Fruit fly (Drosophila melanogaster) whole organism, embryonic: ENCODE measurements around the gene Cpr78Cb.

Source experiments
- Adf1 ChIP-seq: fragments of 200-800 bp; sonication (Bioruptor generic); IDR thresholded peaks from 2 replicates; pipeline ENCODE4 v1.3.6; 2022; ENCODE audit warnings: missing biosample characterization, missing genetic modification characterization
- Antp ChIP-seq: fragments of 200-800 bp; sonication (Bioruptor generic); optimal IDR thresholded peaks from 3 replicates; lab custom pipeline; 2016; ENCODE audit warnings: missing biosample characterization, missing genetic modification characterization
- Awh ChIP-seq: fragments of 200-800 bp; sonication (Bioruptor generic); IDR thresholded peaks from 2 replicates; pipeline ENCODE4, ENCODE4 v1.3.6; 2022; ENCODE audit warnings: missing biosample characterization, missing genetic modification characterization
- B-H2 ChIP-seq: fragments of 200-800 bp; sonication (Bioruptor generic); optimal IDR thresholded peaks from 2 replicates; lab custom pipeline; 2018; ENCODE audit warnings: missing biosample characterization, mild to moderate bottlenecking, missing genetic modification characterization
- Bteb2 ChIP-seq: fragments of 200-800 bp; sonication (Bioruptor generic); optimal IDR thresholded peaks from 2 replicates; lab custom pipeline; 2016; ENCODE audit warnings: missing biosample characterization, missing genetic modification characterization
- CG10321 ChIP-seq: fragments of 200-800 bp; sonication (Bioruptor generic); IDR thresholded peaks from 2 replicates; pipeline ENCODE4 v1.3.6; 2022; ENCODE audit warnings: missing biosample characterization, missing genetic modification characterization
- CG10979 ChIP-seq: fragments of 200-800 bp; sonication (Bioruptor generic); optimal IDR thresholded peaks from 2 replicates; lab custom pipeline; 2018; ENCODE audit warnings: missing biosample characterization, mild to moderate bottlenecking, missing genetic modification characterization, moderate library complexity
- CG11695 ChIP-seq: fragments of 200-800 bp; sonication (Bioruptor generic); IDR thresholded peaks from 3 replicates; pipeline ENCODE4 v1.3.6; 2022; ENCODE audit warnings: missing biosample characterization, missing genetic modification characterization
- CG14965 ChIP-seq: fragments of 200-800 bp; sonication (Bioruptor generic); optimal IDR thresholded peaks from 2 replicates; lab custom pipeline; 2016; ENCODE audit warnings: missing biosample characterization, missing genetic modification characterization, borderline replicate concordance
- CG15696 ChIP-seq: fragments of 200-800 bp; sonication (Bioruptor generic); optimal IDR thresholded peaks from 2 replicates; lab custom pipeline; 2019; ENCODE audit warnings: missing biosample characterization, mild to moderate bottlenecking, missing genetic modification characterization, moderate library complexity
- CG16779 ChIP-seq: fragments of 200-800 bp; sonication (Bioruptor generic); IDR thresholded peaks from 2 replicates; pipeline ENCODE4 v1.3.6; 2022; ENCODE audit warnings: missing biosample characterization, missing genetic modification characterization
- CG17361 ChIP-seq: fragments of 200-800 bp; sonication (Bioruptor generic); IDR thresholded peaks from 3 replicates; pipeline ENCODE4 v1.3.6; 2022; ENCODE audit warnings: missing biosample characterization, missing genetic modification characterization
- CG17912 ChIP-seq: fragments of 200-800 bp; sonication (Bioruptor generic); optimal IDR thresholded peaks from 2 replicates; lab custom pipeline; 2018; ENCODE audit warnings: missing biosample characterization, mild to moderate bottlenecking, missing genetic modification characterization
- CG18764 ChIP-seq: fragments of 200-800 bp; sonication (Bioruptor generic); optimal IDR thresholded peaks from 3 replicates; lab custom pipeline; 2016; ENCODE audit warnings: missing biosample characterization, missing genetic modification characterization
- CG2129 ChIP-seq: fragments of 200-800 bp; sonication (Bioruptor generic); IDR thresholded peaks from 2 replicates; pipeline ENCODE4 v1.3.6; 2022; ENCODE audit warnings: missing biosample characterization, missing genetic modification characterization; ENCODE audit not compliant: partially characterized antibody
- CG2199 ChIP-seq: fragments of 200-800 bp; sonication (Bioruptor generic); IDR thresholded peaks from 3 replicates; pipeline ENCODE4 v1.3.6; 2022; ENCODE audit warnings: missing biosample characterization, missing genetic modification characterization
- CG2712 ChIP-seq: fragments of 200-800 bp; optimal IDR thresholded peaks from 3 replicates; lab custom pipeline; 2019; ENCODE audit warnings: missing biosample characterization, mild to moderate bottlenecking, missing genetic modification characterization, moderate library complexity
- CG30431 ChIP-seq: fragments of 200-800 bp; sonication (Bioruptor generic); optimal IDR thresholded peaks from 2 replicates; lab custom pipeline; 2017; ENCODE audit warnings: missing biosample characterization, missing genetic modification characterization
- CG4328 ChIP-seq: fragments of 200-800 bp; sonication (Bioruptor generic); optimal IDR thresholded peaks from 3 replicates; lab custom pipeline; 2017; ENCODE audit warnings: missing biosample characterization, missing genetic modification reagents, missing genetic modification characterization
- CG7987 ChIP-seq: fragments of 200-800 bp; sonication (Bioruptor generic); optimal IDR thresholded peaks from 2 replicates; lab custom pipeline; 2018; ENCODE audit warnings: missing biosample characterization, mild to moderate bottlenecking, missing genetic modification characterization, moderate library complexity
- CG8478 ChIP-seq: fragments of >200 bp; optimal IDR thresholded peaks from 2 replicates; lab custom pipeline; 2018
- D19A ChIP-seq: fragments of 200-800 bp; optimal IDR thresholded peaks from 3 replicates; lab custom pipeline; 2019; ENCODE audit warnings: missing biosample characterization, mild to moderate bottlenecking, missing genetic modification characterization, moderate library complexity
- D19B ChIP-seq: fragments of 200-800 bp; sonication (Bioruptor generic); optimal IDR thresholded peaks from 2 replicates; lab custom pipeline; 2017; ENCODE audit warnings: missing biosample characterization, mild to moderate bottlenecking, missing genetic modification characterization
- HLHmδ ChIP-seq: fragments of 200-800 bp; sonication (Bioruptor generic); optimal IDR thresholded peaks from 2 replicates; lab custom pipeline; 2018; ENCODE audit warnings: missing biosample characterization, mild to moderate bottlenecking, missing genetic modification characterization, moderate library complexity
- HmgZ ChIP-seq: fragments of 200-800 bp; sonication (Bioruptor generic); optimal IDR thresholded peaks from 2 replicates; lab custom pipeline; 2018; ENCODE audit warnings: missing biosample characterization, mild to moderate bottlenecking, missing genetic modification characterization
- Hr39 ChIP-seq: fragments of >200 bp; optimal IDR thresholded peaks from 2 replicates; lab custom pipeline; 2017
- NC2β ChIP-seq: fragments of 200-800 bp; sonication (Bioruptor generic); optimal IDR thresholded peaks from 2 replicates; lab custom pipeline; 2016; ENCODE audit warnings: missing biosample characterization, missing genetic modification characterization
- NfI ChIP-seq: fragments of 200-800 bp; sonication (Bioruptor generic); optimal IDR thresholded peaks from 3 replicates; lab custom pipeline; 2018; ENCODE audit warnings: missing biosample characterization, mild to moderate bottlenecking, missing genetic modification characterization, moderate library complexity
- Sry-β ChIP-seq: fragments of 200-800 bp; sonication (Bioruptor generic); optimal IDR thresholded peaks from 2 replicates; lab custom pipeline; 2018; ENCODE audit warnings: missing biosample characterization, mild to moderate bottlenecking, missing genetic modification characterization, moderate library complexity
- chinmo ChIP-seq: fragments of 200-800 bp; sonication (Bioruptor generic); IDR thresholded peaks from 4 replicates; pipeline ENCODE4 v1.3.6; 2022; ENCODE audit warnings: missing biosample characterization, missing genetic modification characterization; ENCODE audit not compliant: partially characterized antibody
- croc ChIP-seq: fragments of 200-800 bp; sonication (Bioruptor generic); conservative IDR thresholded peaks from 3 replicates; pipeline ENCODE4 v1.3.6; 2022; ENCODE audit warnings: missing biosample characterization, missing genetic modification characterization
- cwo ChIP-seq: fragments of 200-800 bp; sonication (Bioruptor generic); optimal IDR thresholded peaks from 3 replicates; lab custom pipeline; 2017; ENCODE audit warnings: missing biosample characterization, missing genetic modification characterization, mild to moderate bottlenecking, moderate library complexity, missing genetic modification reagents
- eve ChIP-seq, 2 experiments: fragments of >200 bp; optimal IDR thresholded peaks; 2 replicates each; lab custom pipeline; 2017; ENCODE audit warnings: missing biosample characterization in 2 of 2, missing genetic modification characterization in 2 of 2
- gem ChIP-seq: fragments of 200-800 bp; sonication (Bioruptor generic); optimal IDR thresholded peaks from 2 replicates; lab custom pipeline; 2019; ENCODE audit warnings: missing biosample characterization, mild to moderate bottlenecking, missing genetic modification characterization, moderate library complexity
- gsb ChIP-seq: fragments of 200-800 bp; sonication (Bioruptor generic); IDR thresholded peaks from 2 replicates; pipeline ENCODE4 v1.3.6; 2022; ENCODE audit warnings: missing biosample characterization, missing genetic modification characterization
- ham ChIP-seq: fragments of 200-800 bp; sonication (Bioruptor generic); IDR thresholded peaks from 2 replicates; pipeline ENCODE4 v1.3.6; 2022; ENCODE audit warnings: missing biosample characterization, missing genetic modification characterization
- jigr1 ChIP-seq: fragments of 200-800 bp; sonication (Bioruptor generic); IDR thresholded peaks from 3 replicates; pipeline ENCODE4 v1.3.6; 2022; ENCODE audit warnings: missing biosample characterization, missing genetic modification characterization
- lov ChIP-seq, 2 experiments: fragments of 200-800 bp in 1 of 2; fragments of >200 bp in 1 of 2; sonication (Bioruptor generic) in 1 of 2; IDR thresholded peaks in 1 of 2; optimal IDR thresholded peaks in 1 of 2; 2 replicates in 1 of 2; 3 replicates in 1 of 2; pipeline versions ENCODE4 v1.3.6 to Lab custom; 2017 to 2022; ENCODE audit warnings: missing biosample characterization in 1 of 2, missing genetic modification characterization in 1 of 2
- onecut ChIP-seq: fragments of 200-800 bp; sonication (Bioruptor generic); IDR thresholded peaks from 2 replicates; pipeline ENCODE4 v1.3.6; 2022; ENCODE audit warnings: missing biosample characterization, missing genetic modification characterization
- otp ChIP-seq: fragments of 200-800 bp; sonication (Bioruptor generic); IDR thresholded peaks from 3 replicates; pipeline ENCODE4, ENCODE4 v1.3.6; 2022; ENCODE audit warnings: missing biosample characterization, missing genetic modification characterization
- pfk ChIP-seq: fragments of 200-800 bp; sonication (Bioruptor generic); optimal IDR thresholded peaks from 2 replicates; lab custom pipeline; 2018; ENCODE audit warnings: missing biosample characterization, mild to moderate bottlenecking, missing genetic modification characterization, moderate library complexity
- prd ChIP-seq, 3 experiments: fragments of >200 bp in 2 of 3; fragments of 200-800 bp in 1 of 3; sonication (Bioruptor generic) in 1 of 3; optimal IDR thresholded peaks in 2 of 3; IDR thresholded peaks in 1 of 3; 2 replicates in 2 of 3; 3 replicates in 1 of 3; pipeline versions ENCODE4 v1.3.6 to Lab custom; 2017 to 2022; ENCODE audit warnings: missing biosample characterization in 1 of 3, missing genetic modification characterization in 1 of 3
- pzg ChIP-seq: fragments of 200-800 bp; sonication (Bioruptor generic); optimal IDR thresholded peaks from 3 replicates; lab custom pipeline; 2018; ENCODE audit warnings: missing biosample characterization, mild to moderate bottlenecking, missing genetic modification characterization, moderate library complexity
- sima ChIP-seq: fragments of 200-800 bp; sonication (Bioruptor generic); optimal IDR thresholded peaks from 2 replicates; lab custom pipeline; 2016; ENCODE audit warnings: missing biosample characterization, missing genetic modification characterization
- slp2 ChIP-seq: fragments of 200-800 bp; sonication (Bioruptor generic); optimal IDR thresholded peaks from 2 replicates; lab custom pipeline; 2016; ENCODE audit warnings: missing biosample characterization, missing genetic modification characterization
- sob ChIP-seq: fragments of 200-800 bp; sonication (Bioruptor generic); IDR thresholded peaks from 2 replicates; pipeline ENCODE4 v1.3.6; 2022; ENCODE audit warnings: missing biosample characterization, missing genetic modification characterization
- tap ChIP-seq: fragments of 200-800 bp; optimal IDR thresholded peaks from 3 replicates; lab custom pipeline; 2019; ENCODE audit warnings: missing biosample characterization, mild to moderate bottlenecking, missing genetic modification characterization, moderate library complexity
- tup ChIP-seq: fragments of 200-800 bp; sonication (Bioruptor generic); optimal IDR thresholded peaks from 2 replicates; lab custom pipeline; 2016; ENCODE audit warnings: missing biosample characterization, mild to moderate bottlenecking, missing genetic modification characterization, moderate library complexity
- wek ChIP-seq: fragments of 200-800 bp; sonication (Bioruptor generic); optimal IDR thresholded peaks from 3 replicates; lab custom pipeline; 2018; ENCODE audit warnings: missing biosample characterization, mild to moderate bottlenecking, missing genetic modification characterization, moderate library complexity
- yki ChIP-seq: fragments of >200 bp; optimal IDR thresholded peaks from 3 replicates; lab custom pipeline; 2018

Cpr78Cb gene

DNA sequence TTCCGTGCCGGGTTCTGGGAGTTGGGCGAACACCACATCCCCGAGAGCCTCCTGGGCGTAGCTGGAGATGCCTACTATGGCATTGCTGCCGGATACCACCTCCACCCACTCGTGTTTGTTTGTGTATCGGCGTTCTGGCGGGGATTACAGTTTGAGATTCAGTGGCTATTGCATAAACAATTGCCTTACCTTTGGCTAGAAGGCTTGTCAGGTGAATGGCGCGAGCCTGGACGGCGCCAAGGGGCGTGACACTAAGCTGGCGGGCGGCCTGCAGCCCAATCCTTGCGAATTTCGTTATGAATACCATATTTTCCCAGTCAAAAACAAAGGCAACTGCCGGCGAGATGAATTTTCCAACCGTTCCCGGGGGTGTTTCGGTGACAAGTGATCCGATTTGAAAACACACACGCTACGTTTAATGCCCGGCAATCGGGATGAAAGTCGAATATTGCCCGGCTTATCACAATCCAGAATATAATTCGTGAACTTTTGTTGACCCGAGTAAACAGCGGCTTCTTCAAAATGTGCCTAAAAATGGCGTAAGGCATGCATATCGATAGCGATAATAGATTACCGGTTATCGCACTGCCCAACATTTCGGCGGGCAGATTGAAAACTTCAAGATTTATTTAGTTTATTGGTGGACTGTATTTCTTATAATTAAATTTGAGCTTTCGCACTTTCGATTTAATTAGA, 13.1 kb upstream of the Cpr78Cb start, which contains the start of gene ppl (continued):
- TF ChIP-seq ham (no peak), CG14965 (GFP tag; lab: Kevin White, UChicago) (no peak), prd (optimal IDR thresholded peaks at IDR 0.05; lab: Kevin White, UChicago) (no peak), prd (GFP tag; IDR thresholded peaks at IDR 0.05; lab: Robert Waterston, UW) (no peak), onecut (GFP tag; lab: Robert Waterston, UW) (no peak), gem (tag; lab: Kevin White, UChicago) (peak; percentile 22), tap (no peak), CG17912 (GFP tag; lab: Kevin White, UChicago) (no peak), CG2129 (no peak), Sry-β (GFP tag; lab: Kevin White, UChicago) (no peak), lov (optimal IDR thresholded peaks at IDR 0.05; lab: Kevin White, UChicago) (no peak), lov (GFP tag; IDR thresholded peaks at IDR 0.05; lab: Robert Waterston, UW) (no peak), CG10321 (no peak), Antp (GFP tag; lab: Kevin White, UChicago) (no peak), cwo (GFP tag; lab: Kevin White, UChicago) (no peak), Awh (GFP tag; lab: Robert Waterston, UW) (no peak), CG18764 (GFP tag; lab: Kevin White, UChicago) (no peak), CG17361 (GFP tag; lab: Robert Waterston, UW) (0 out of 3 replicates have a peak, but pooled peaks have one; percentile 19), CG2199 (GFP tag; lab: Robert Waterston, UW) (no peak), CG10979 (tag; lab: Kevin White, UChicago) (no peak), CG4328 (GFP tag; lab: Kevin White, UChicago) (no peak), CG11695 (GFP tag; lab: Robert Waterston, UW) (no peak), B-H2 (GFP tag; lab: Kevin White, UChicago) (no peak), NC2β (peak; percentile 4), Bteb2 (GFP tag; lab: Kevin White, UChicago) (no peak), gsb (GFP tag; lab: Robert Waterston, UW) (no peak), CG16779 (no peak), chinmo (GFP tag; lab: Robert Waterston, UW) (0 out of 4 replicates have a peak, but pooled peaks have one; percentile 42), eve (GFP tag; optimal IDR thresholded peaks at IDR 0.05; lab: Kevin White, UChicago) (no peak), sima (GFP tag; lab: Kevin White, UChicago) (no peak), pzg (GFP tag; lab: Kevin White, UChicago) (peak; percentile 87), NfI (GFP tag; lab: Kevin White, UChicago) (no peak), sob (GFP tag; lab: Robert Waterston, UW) (no peak), tup (GFP tag; lab: Kevin White, UChicago) (no peak), jigr1 (no peak), Hr39 (lab: Kevin White, UChicago) (no peak), CG30431 (GFP tag; lab: Kevin White, UChicago) (no peak), CG15696 (tag; lab: Kevin White, UChicago) (peak; percentile 36), CG2712 (tag; lab: Kevin White, UChicago) (peak; percentile 17), CG7987 (GFP tag; lab: Kevin White, UChicago) (peak; percentile 47), otp (GFP tag; lab: Robert Waterston, UW) (no peak), CG8478 (no peak), yki (no peak), D19B (GFP tag; lab: Kevin White, UChicago) (no peak), HmgZ (tag; lab: Kevin White, UChicago) (peak; percentile 19), Adf1 (GFP tag; lab: Robert Waterston, UW) (no peak), slp2 (GFP tag; lab: Kevin White, UChicago) (no peak), HLHmδ (GFP tag; lab: Kevin White, UChicago) (peak; percentile 45), wek (GFP tag; lab: Kevin White, UChicago) (no peak), D19A (tag; lab: Kevin White, UChicago) (no peak), croc (no peak), pfk (GFP tag; lab: Kevin White, UChicago) (no peak)
